Worm (Caenorhabditis elegans) whole organism, midembryonic: ENCODE measurements around the gene shw-3.

Source experiments
- T22C8.4 ChIP-seq: fragments of 200-800 bp; sonication (Bioruptor generic); IDR thresholded peaks from 2 replicates; pipeline ENCODE4 v1.3.6; 2022; ENCODE audit warnings: missing genetic modification characterization, missing compliant biosample characterization
- cog-1 ChIP-seq: sonication (generic microtip); optimal IDR thresholded peaks from 2 replicates; lab custom pipeline; 2016; ENCODE audit warnings: missing genetic modification characterization, missing compliant biosample characterization
- flt-1 ChIP-seq: fragments of 200-800 bp; sonication (Bioruptor generic); IDR thresholded peaks from 2 replicates; pipeline ENCODE4 v1.3.6; 2022; ENCODE audit warnings: missing genetic modification characterization, missing compliant biosample characterization
- klf-2 ChIP-seq: fragments of 200-800 bp; sonication (Bioruptor generic); conservative IDR thresholded peaks from 2 replicates; pipeline ENCODE4 v1.3.6; 2022; ENCODE audit warnings: missing genetic modification reagents, missing genetic modification characterization, missing compliant biosample characterization
- med-1 ChIP-seq: sonication (generic microtip); optimal IDR thresholded peaks from 2 replicates; lab custom pipeline; 2017; ENCODE audit warnings: missing genetic modification characterization, mild to moderate bottlenecking, missing compliant biosample characterization, antibody characterized with exemption, missing genetic modification reagents; ENCODE audit not compliant: insufficient read depth
- ref-1 ChIP-seq: fragments of 200-800 bp; sonication (Bioruptor generic); conservative IDR thresholded peaks from 2 replicates; pipeline ENCODE4 v1.3.6; 2022; ENCODE audit warnings: missing genetic modification reagents, missing genetic modification characterization, missing compliant biosample characterization
- tab-1 ChIP-seq: fragments of 200-800 bp; sonication (Bioruptor generic); IDR thresholded peaks from 2 replicates; pipeline ENCODE4 v1.3.6; 2022; ENCODE audit warnings: missing genetic modification characterization, missing compliant biosample characterization
- ztf-23 ChIP-seq: fragments of 200-800 bp; sonication (Bioruptor generic); IDR thresholded peaks from 2 replicates; pipeline ENCODE4 v1.3.6; 2022; ENCODE audit warnings: missing genetic modification reagents, missing genetic modification characterization, missing compliant biosample characterization
- ztf-29 ChIP-seq: fragments of 200-800 bp; sonication (Bioruptor generic); IDR thresholded peaks from 2 replicates; pipeline ENCODE4 v1.3.6; 2022; ENCODE audit warnings: missing genetic modification reagents, missing genetic modification characterization, missing compliant biosample characterization

- TF ChIP-seq T22C8.4 (GFP tag; lab: Robert Waterston, UW) (no peak), ztf-23 (GFP tag; lab: Robert Waterston, UW) (no peak), klf-2 (GFP tag; lab: Robert Waterston, UW) (no peak), med-1 (GFP tag; lab: Kevin White, UChicago) (no peak), tab-1 (GFP tag; lab: Robert Waterston, UW) (no peak), cog-1 (tag; lab: Kevin White, UChicago) (peak; percentile 35), flt-1 (GFP tag; lab: Robert Waterston, UW) (no peak), ztf-29 (GFP tag; lab: Robert Waterston, UW) (no peak), ref-1 (GFP tag; lab: Robert Waterston, UW) (no peak)
These were observed 36.0 kb downstream of the shw-3 start, which contains the start of the genes T16G1.9 and T16G1.18 for ce11 chrV:12950812-12951528.
